Fruit fly (Drosophila melanogaster): ENCODE measurements around the gene CG7497.

CG7497 gene

DNA sequence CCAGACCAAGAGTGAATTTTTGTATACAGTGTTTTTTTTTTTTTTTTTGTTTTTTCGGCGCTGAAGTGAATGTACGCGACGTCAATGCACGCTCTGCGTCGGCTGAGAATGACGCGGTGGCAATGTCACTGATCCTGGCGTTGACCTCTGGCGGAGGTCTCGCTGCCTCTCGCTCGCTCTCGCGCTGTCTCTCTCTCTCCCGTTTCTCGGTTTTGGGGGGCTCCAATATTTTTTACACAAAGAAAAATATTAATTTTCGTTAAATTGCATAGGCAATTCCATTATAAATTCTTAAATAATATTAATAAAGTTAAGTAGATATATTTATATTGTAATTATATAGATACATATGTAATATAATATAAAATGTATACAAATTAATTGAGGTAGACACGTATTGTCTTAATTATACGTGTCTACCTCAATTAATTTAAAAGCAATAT is 19.9 kb upstream of the CG7497 start:
- TF ChIP-seq HLH106 (tag; optimal IDR thresholded peaks at IDR 0.05), result peak; percentile 72
- TF ChIP-seq jim (GFP tag; optimal IDR thresholded peaks at IDR 0.05), result peak; percentile 67
- TF ChIP-seq dmrt93B (GFP tag; optimal IDR thresholded peaks at IDR 0.05), result peak; percentile 16
- TF ChIP-seq fru (GFP tag; optimal IDR thresholded peaks at IDR 0.05), result no peak
- TF ChIP-seq foxo (GFP tag; optimal IDR thresholded peaks at IDR 0.05), result peak in 1 of 2 experiments; percentile 32
- TF ChIP-seq OdsH (GFP tag; optimal IDR thresholded peaks at IDR 0.05), result peak; percentile 1
- no peak for TF ChIP-seq Rel (GFP tag; optimal IDR thresholded peaks at IDR 0.05)
- peak; percentile 52 for TF ChIP-seq Rel (tag; optimal IDR thresholded peaks at IDR 0.05)
- no peak for TF ChIP-seq ey (GFP tag; optimal IDR thresholded peaks at IDR 0.05)
- TF ChIP-seq psq (GFP tag; optimal IDR thresholded peaks at IDR 0.05), result peak; percentile 2
- TF ChIP-seq Sp1 (GFP tag; optimal IDR thresholded peaks at IDR 0.05), result peak; percentile 59
- TF ChIP-seq tai (GFP tag; optimal IDR thresholded peaks at IDR 0.05), result peak; percentile 28

DNA sequence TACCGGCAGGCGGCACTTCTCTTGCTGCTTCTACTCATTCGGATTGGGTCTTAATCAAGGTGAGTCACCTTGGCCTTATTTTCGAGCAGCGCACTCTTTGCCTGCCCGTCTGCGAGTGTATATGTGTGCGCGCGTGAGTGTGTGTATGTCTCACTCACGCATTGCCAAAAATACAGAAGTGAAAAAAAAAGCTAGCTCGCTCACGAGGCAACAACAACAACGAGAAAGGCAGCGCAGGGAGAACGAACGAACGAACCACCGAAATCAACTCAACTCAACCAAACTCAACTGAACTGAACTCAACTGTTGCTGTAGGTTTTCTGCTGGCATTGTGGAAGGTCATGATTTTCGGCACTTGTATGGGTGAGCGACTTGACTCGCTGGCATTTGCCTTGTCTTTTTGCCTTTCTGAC is 19.3 kb upstream of the CG7497 start:
- no peak for TF ChIP-seq Rel (GFP tag; optimal IDR thresholded peaks at IDR 0.05)
- peak; percentile 26 for TF ChIP-seq Rel (tag; optimal IDR thresholded peaks at IDR 0.05)
- peak; percentile 28 for TF ChIP-seq psq (GFP tag; optimal IDR thresholded peaks at IDR 0.05)
- TF ChIP-seq CG9705 (GFP tag; optimal IDR thresholded peaks at IDR 0.05), result no peak
- no peak for TF ChIP-seq Sp1 (GFP tag; optimal IDR thresholded peaks at IDR 0.05)
- peak; percentile 24 for TF ChIP-seq N (GFP tag; optimal IDR thresholded peaks at IDR 0.05)
- peak; percentile 24 for TF ChIP-seq Hr83 (GFP tag; optimal IDR thresholded peaks at IDR 0.05; ENCODE audit: poor library complexity, severe bottlenecking)
- TF ChIP-seq dmrt93B (GFP tag; optimal IDR thresholded peaks at IDR 0.05), result no peak
- no peak for TF ChIP-seq GATAd (GFP tag; optimal IDR thresholded peaks at IDR 0.05)
- peak; percentile 54 for TF ChIP-seq CrebA (GFP tag; optimal IDR thresholded peaks at IDR 0.05; ENCODE audit: borderline replicate concordance)
- no peak for TF ChIP-seq HLH106 (tag; optimal IDR thresholded peaks at IDR 0.05)
- TF ChIP-seq Jra (GFP tag; optimal IDR thresholded peaks at IDR 0.05), result peak; percentile 74
- no peak for TF ChIP-seq br (GFP tag; optimal IDR thresholded peaks at IDR 0.05)

DNA sequence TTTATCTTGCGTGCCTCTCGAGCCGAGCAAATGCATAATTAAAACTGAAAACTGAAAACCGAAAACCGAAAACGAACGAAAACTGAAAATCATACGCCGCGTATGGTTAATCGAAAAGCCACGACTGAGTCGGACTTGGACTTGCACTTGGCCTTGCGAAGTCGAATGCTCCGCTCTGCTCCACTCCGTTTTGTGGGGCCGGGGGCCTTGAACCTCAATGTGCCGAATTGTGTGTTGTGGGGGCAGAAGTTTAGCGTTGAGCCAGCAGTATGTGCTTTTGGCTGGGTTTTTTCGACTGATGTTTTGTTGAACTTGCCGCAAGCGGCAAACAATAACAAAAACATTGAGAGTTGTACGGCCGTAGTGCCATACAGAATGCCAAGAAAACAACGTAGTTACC is 18.0 kb upstream of the CG7497 start:
- TF ChIP-seq Abd-B (GFP tag; optimal IDR thresholded peaks at IDR 0.05), result no peak
- no peak for TF ChIP-seq psq (GFP tag; optimal IDR thresholded peaks at IDR 0.05)
- TF ChIP-seq fru (GFP tag; optimal IDR thresholded peaks at IDR 0.05), result no peak

DNA sequence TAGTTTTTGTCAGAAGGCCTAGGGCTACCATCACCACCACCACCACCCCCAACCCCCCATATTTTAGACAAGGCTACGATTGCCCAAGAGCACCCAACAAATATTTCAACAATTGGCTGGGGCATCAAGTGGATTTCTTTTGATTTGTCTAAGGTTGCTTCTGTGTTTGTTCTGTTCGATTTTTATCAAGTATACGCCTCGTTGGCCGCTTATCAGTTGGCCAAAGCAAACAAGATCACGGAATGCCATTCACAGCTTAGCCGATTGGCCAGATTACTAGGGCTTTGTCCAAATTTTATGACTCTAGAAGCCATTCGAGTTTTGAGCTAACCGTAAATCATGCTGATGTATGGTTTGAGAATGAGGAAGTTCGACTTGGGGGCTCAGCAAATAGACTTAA is 17.4 kb upstream of the CG7497 start:
- TF ChIP-seq dl (GFP tag; optimal IDR thresholded peaks at IDR 0.05; ENCODE audit: insufficient read depth in 1 of 2, partially characterized antibody in 2 of 2) (no peak), HLH106 (tag; optimal IDR thresholded peaks at IDR 0.05) (no peak)

DNA sequence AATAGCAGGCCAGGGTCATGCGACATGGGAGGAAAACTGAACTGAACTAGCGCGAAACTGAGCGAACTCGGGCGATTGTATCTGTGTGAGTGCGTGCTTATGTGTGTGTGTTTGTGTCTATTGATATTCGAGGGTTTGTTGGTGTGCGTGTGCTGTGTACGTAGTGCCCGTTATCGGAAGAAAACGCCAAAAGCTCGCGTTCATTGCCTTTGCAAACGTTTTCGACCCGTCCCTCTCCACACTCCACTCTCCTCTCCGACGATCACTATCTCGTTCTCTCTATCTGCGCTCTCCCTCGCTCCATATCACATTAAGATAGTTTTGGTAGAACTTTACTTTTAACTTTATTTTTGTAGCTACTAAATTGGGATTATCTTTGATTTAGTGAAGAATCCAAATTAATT is 16.4 kb upstream of the CG7497 start:
- TF ChIP-seq N (GFP tag; optimal IDR thresholded peaks at IDR 0.05) (peak; percentile 10), h (GFP tag; optimal IDR thresholded peaks at IDR 0.05) (peak; percentile 16), CG32264 (GFP tag; optimal IDR thresholded peaks at IDR 0.05) (no peak)

DNA sequence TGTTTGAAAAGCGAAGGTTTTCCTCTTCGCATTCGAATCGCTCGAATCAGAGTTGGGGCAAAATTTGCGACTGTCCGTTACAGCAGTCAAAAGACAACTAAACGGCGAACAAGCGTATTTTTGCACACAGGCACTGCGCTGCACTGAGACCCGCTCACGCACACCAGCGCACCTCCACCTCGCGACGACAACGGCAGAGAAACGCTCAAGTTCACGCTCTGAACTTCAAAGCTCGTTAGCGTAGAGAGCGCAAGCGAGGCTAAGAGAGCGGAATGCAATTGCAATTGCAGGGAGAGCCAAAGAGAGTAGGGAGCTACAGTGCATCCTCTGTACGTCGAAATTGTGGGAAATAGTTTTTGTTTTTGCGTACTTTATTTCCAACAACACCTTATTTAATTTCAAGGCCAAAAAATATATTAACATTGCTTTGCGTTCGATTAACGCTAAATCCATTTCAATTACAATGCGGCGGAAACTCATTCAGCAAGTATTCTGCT is 14.0 kb upstream of the CG7497 start, which contains the start of gene Eip74EF:
Gene Eip74EF, minus strand, starts transcription at position 117 of the 497 bp plus-strand sequence.
- TF ChIP-seq Dif (GFP tag; optimal IDR thresholded peaks at IDR 0.05; ENCODE audit: partially characterized antibody) (peak; percentile 96), sv (GFP tag; optimal IDR thresholded peaks at IDR 0.05) (no peak), CrebA (GFP tag; optimal IDR thresholded peaks at IDR 0.05; ENCODE audit: borderline replicate concordance) (peak; percentile 59), Rel (GFP tag; optimal IDR thresholded peaks at IDR 0.05) (peak; percentile 80), Rel (tag; optimal IDR thresholded peaks at IDR 0.05) (peak; percentile 38), Jra (GFP tag; optimal IDR thresholded peaks at IDR 0.05) (peak; percentile 45), brk (GFP tag; optimal IDR thresholded peaks at IDR 0.05) (no peak), pan (optimal IDR thresholded peaks at IDR 0.05) (no peak), Hr78 (GFP tag; optimal IDR thresholded peaks at IDR 0.05) (no peak), fru (GFP tag; optimal IDR thresholded peaks at IDR 0.05) (peak; percentile 73), sage (GFP tag; optimal IDR thresholded peaks at IDR 0.05) (peak; percentile 71), jim (GFP tag; optimal IDR thresholded peaks at IDR 0.05) (no peak), ey (GFP tag; optimal IDR thresholded peaks at IDR 0.05) (peak; percentile 77), tai (GFP tag; optimal IDR thresholded peaks at IDR 0.05) (peak; percentile 74), dmrt93B (GFP tag; optimal IDR thresholded peaks at IDR 0.05) (no peak), HLH106 (tag; optimal IDR thresholded peaks at IDR 0.05) (peak; percentile 60), Hnf4 (GFP tag; optimal IDR thresholded peaks at IDR 0.05) (peak; percentile 56), lola (GFP tag; optimal IDR thresholded peaks at IDR 0.05) (no peak), CG32264 (GFP tag; optimal IDR thresholded peaks at IDR 0.05) (peak; percentile 26), psq (GFP tag; optimal IDR thresholded peaks at IDR 0.05) (peak; percentile 56), br (GFP tag; optimal IDR thresholded peaks at IDR 0.05) (peak; percentile 69), Dfd (GFP tag; optimal IDR thresholded peaks at IDR 0.05) (no peak), Mio (GFP tag; optimal IDR thresholded peaks at IDR 0.05) (no peak), OdsH (GFP tag; optimal IDR thresholded peaks at IDR 0.05) (peak; percentile 67), h (GFP tag; optimal IDR thresholded peaks at IDR 0.05) (peak; percentile 74), usp (GFP tag; optimal IDR thresholded peaks at IDR 0.05) (no peak), N (GFP tag; optimal IDR thresholded peaks at IDR 0.05) (peak; percentile 30), woc (GFP tag; optimal IDR thresholded peaks at IDR 0.05) (peak; percentile 78), Myc (optimal IDR thresholded peaks at IDR 0.05) (no peak), foxo (GFP tag; optimal IDR thresholded peaks at IDR 0.05) (peak; percentile 4 to 74), Vsx2 (GFP tag; optimal IDR thresholded peaks at IDR 0.05; ENCODE audit: partially characterized antibody) (peak; percentile 86), Hr83 (GFP tag; optimal IDR thresholded peaks at IDR 0.05; ENCODE audit: poor library complexity, severe bottlenecking) (peak; percentile 51)

Data from whole organism, wandering third instar larva.